Worm (Caenorhabditis elegans) whole organism, young adult: Measurements from ENCODE around the gene pqn-36.

Experiments
- B0019.2 ChIP-seq: fragments of 200-800 bp; sonication (Bioruptor generic); conservative IDR thresholded peaks from 2 replicates; pipeline ENCODE4 v1.3.6; 2022; ENCODE audit warnings: missing genetic modification reagents, missing genetic modification characterization, missing compliant biosample characterization
- C17E4.6 ChIP-seq: fragments of 200-800 bp; sonication (Bioruptor generic); IDR thresholded peaks from 2 replicates; pipeline ENCODE4 v1.3.6; 2022; ENCODE audit warnings: missing genetic modification reagents, missing genetic modification characterization, missing compliant biosample characterization
- F23B12.7 ChIP-seq: sonication (generic microtip); optimal IDR thresholded peaks from 2 replicates; lab custom pipeline; 2017; ENCODE audit warnings: missing genetic modification characterization, mild to moderate bottlenecking, missing compliant biosample characterization, antibody characterized with exemption, moderate library complexity; ENCODE audit not compliant: insufficient read depth
- K11D2.4 ChIP-seq: fragments of 200-800 bp; sonication (Bioruptor generic); IDR thresholded peaks from 2 replicates; pipeline ENCODE4 v1.3.6; 2022; ENCODE audit warnings: missing genetic modification reagents, missing genetic modification characterization, missing compliant biosample characterization
- K12H6.12 ChIP-seq: fragments of 200-800 bp; sonication (Bioruptor generic); optimal IDR thresholded peaks from 2 replicates; lab custom pipeline; 2018; ENCODE audit warnings: mild to moderate bottlenecking, missing genetic modification characterization, missing compliant biosample characterization
- T26A5.8 ChIP-seq: sonication (generic microtip); optimal IDR thresholded peaks from 2 replicates; lab custom pipeline; 2016; ENCODE audit warnings: missing genetic modification characterization, missing compliant biosample characterization
- Y56A3A.18 ChIP-seq: fragments of 200-800 bp; sonication (Bioruptor generic); IDR thresholded peaks from 2 replicates; pipeline ENCODE4 v1.3.6; 2022; ENCODE audit warnings: missing genetic modification reagents, missing genetic modification characterization, missing compliant biosample characterization
- Y79H2A.3 ChIP-seq: fragments of 200-800 bp; sonication (Bioruptor generic); conservative IDR thresholded peaks from 2 replicates; pipeline ENCODE4 v1.3.6; 2022; ENCODE audit warnings: missing genetic modification reagents, missing genetic modification characterization, missing compliant biosample characterization
- bed-1 ChIP-seq: fragments of 200-800 bp; sonication (Bioruptor generic); IDR thresholded peaks from 2 replicates; pipeline ENCODE4 v1.3.6; 2022; ENCODE audit warnings: missing genetic modification reagents, missing genetic modification characterization, missing compliant biosample characterization
- ceh-27 ChIP-seq: fragments of 200-800 bp; sonication (Bioruptor generic); optimal IDR thresholded peaks from 2 replicates; lab custom pipeline; 2018; ENCODE audit warnings: mild to moderate bottlenecking, missing genetic modification characterization, moderate library complexity, missing compliant biosample characterization
- ceh-58 ChIP-seq: fragments of 200-800 bp; sonication (Bioruptor generic); IDR thresholded peaks from 2 replicates; pipeline ENCODE4 v1.3.6; 2022; ENCODE audit warnings: missing genetic modification characterization, missing compliant biosample characterization
- egrh-3 ChIP-seq: fragments of 200-800 bp; sonication (Bioruptor generic); IDR thresholded peaks from 2 replicates; pipeline ENCODE4 v1.3.6; 2022; ENCODE audit warnings: missing genetic modification reagents, missing genetic modification characterization, missing compliant biosample characterization
- ets-4 ChIP-seq: fragments of 200-800 bp; sonication (Bioruptor generic); optimal IDR thresholded peaks from 2 replicates; lab custom pipeline; 2018; ENCODE audit warnings: mild to moderate bottlenecking, missing genetic modification characterization, missing compliant biosample characterization
- fkh-3 ChIP-seq: sonication (generic microtip); optimal IDR thresholded peaks from 2 replicates; lab custom pipeline; 2016; ENCODE audit warnings: mild to moderate bottlenecking, missing genetic modification characterization, missing compliant biosample characterization
- hmg-1.2 ChIP-seq: fragments of 200-800 bp; sonication (Bioruptor generic); IDR thresholded peaks from 2 replicates; pipeline ENCODE4 v1.3.6; 2022; ENCODE audit warnings: missing genetic modification reagents, missing genetic modification characterization, missing compliant biosample characterization
- let-526 ChIP-seq: fragments of 200-800 bp; sonication (Bioruptor generic); IDR thresholded peaks from 2 replicates; pipeline ENCODE4 v1.3.6; 2022; ENCODE audit warnings: missing genetic modification reagents, missing genetic modification characterization, missing compliant biosample characterization
- lin-40 ChIP-seq: sonication (generic microtip); optimal IDR thresholded peaks from 2 replicates; lab custom pipeline; 2016; ENCODE audit warnings: missing genetic modification characterization, mild to moderate bottlenecking, missing compliant biosample characterization, missing genotype, missing genetic modification reagents
- lir-1 ChIP-seq: fragments of 200-800 bp; sonication (Bioruptor generic); conservative IDR thresholded peaks from 2 replicates; pipeline ENCODE4 v1.3.6; 2022; ENCODE audit warnings: missing genetic modification reagents, missing genetic modification characterization, missing compliant biosample characterization
- lsy-27 ChIP-seq: sonication (generic microtip); optimal IDR thresholded peaks from 2 replicates; lab custom pipeline; 2017; ENCODE audit warnings: missing genetic modification characterization, mild to moderate bottlenecking, missing compliant biosample characterization, antibody characterized with exemption, missing genotype, borderline replicate concordance; ENCODE audit not compliant: insufficient read depth
- madf-6 ChIP-seq: fragments of 200-800 bp; sonication (Bioruptor generic); IDR thresholded peaks from 2 replicates; pipeline ENCODE4 v1.3.6; 2022; ENCODE audit warnings: missing genetic modification reagents, missing genetic modification characterization, missing compliant biosample characterization
- mes-4 ChIP-seq: sonication (generic microtip); optimal IDR thresholded peaks from 2 replicates; lab custom pipeline; 2016; ENCODE audit warnings: missing genotype, missing genetic modification characterization, missing compliant biosample characterization
- nfya-2 ChIP-seq: fragments of 200-800 bp; sonication (Bioruptor generic); IDR thresholded peaks from 2 replicates; pipeline ENCODE4 v1.3.6; 2022; ENCODE audit warnings: missing genetic modification reagents, missing genetic modification characterization, missing compliant biosample characterization
- nhr-120 ChIP-seq: fragments of 200-800 bp; sonication (Bioruptor generic); IDR thresholded peaks from 2 replicates; pipeline ENCODE4 v1.3.6; 2022; ENCODE audit warnings: missing genetic modification characterization, missing compliant biosample characterization
- nhr-80 ChIP-seq: sonication (generic microtip); optimal IDR thresholded peaks from 2 replicates; lab custom pipeline; 2016; ENCODE audit warnings: missing genetic modification characterization, missing compliant biosample characterization
- nhr-90 ChIP-seq: sonication (generic microtip); optimal IDR thresholded peaks from 2 replicates; lab custom pipeline; 2016; ENCODE audit warnings: missing genotype, mild to moderate bottlenecking, missing genetic modification characterization, missing compliant biosample characterization
- rpc-1 ChIP-seq, 2 experiments: fragments of 150-350 bp in 1 of 2; sonication (generic microtip) in 1 of 2; optimal IDR thresholded peaks; 2 replicates each; lab custom pipeline; 2014 to 2018; ENCODE audit warnings: missing biosample characterization in 1 of 2, missing genetic modification characterization in 1 of 2, missing genetic modification reagents in 1 of 2, missing genotype in 1 of 2
- snpc-1.1 ChIP-seq: sonication (generic microtip); optimal IDR thresholded peaks from 2 replicates; lab custom pipeline; 2017; ENCODE audit warnings: missing genetic modification characterization, mild to moderate bottlenecking, missing compliant biosample characterization, antibody characterized with exemption, moderate library complexity, missing genotype, missing genetic modification reagents; ENCODE audit not compliant: insufficient read depth
- snpc-1.3 ChIP-seq: sonication (generic microtip); optimal IDR thresholded peaks from 2 replicates; lab custom pipeline; 2017; ENCODE audit warnings: missing genetic modification characterization, mild to moderate bottlenecking, missing compliant biosample characterization, antibody characterized with exemption, moderate library complexity, missing genotype, missing genetic modification reagents; ENCODE audit not compliant: insufficient read depth
- snpc-3.4 ChIP-seq: sonication (generic microtip); optimal IDR thresholded peaks from 2 replicates; lab custom pipeline; 2017; ENCODE audit warnings: missing genetic modification characterization, mild to moderate bottlenecking, missing compliant biosample characterization, antibody characterized with exemption, moderate library complexity, missing genotype, missing genetic modification reagents
- tbp1 ChIP-seq: fragments of 200-800 bp; sonication (Bioruptor generic); optimal IDR thresholded peaks from 2 replicates; lab custom pipeline; 2018; ENCODE audit warnings: mild to moderate bottlenecking, missing genetic modification characterization, missing compliant biosample characterization
- tbx-9 ChIP-seq: sonication (generic microtip); optimal IDR thresholded peaks from 2 replicates; lab custom pipeline; 2016; ENCODE audit warnings: borderline replicate concordance, missing genetic modification characterization, inconsistent platforms, missing compliant biosample characterization
- unc-130 ChIP-seq: sonication (generic microtip); optimal IDR thresholded peaks from 2 replicates; lab custom pipeline; 2016; ENCODE audit warnings: missing genetic modification reagents, missing genetic modification characterization, missing compliant biosample characterization
- xnd-1 ChIP-seq: sonication (generic microtip); optimal IDR thresholded peaks from 2 replicates; lab custom pipeline; 2016; ENCODE audit warnings: missing genotype, missing genetic modification reagents, missing genetic modification characterization, missing compliant biosample characterization
- ztf-22 ChIP-seq: fragments of 200-800 bp; sonication (Bioruptor generic); optimal IDR thresholded peaks from 2 replicates; lab custom pipeline; 2018; ENCODE audit warnings: mild to moderate bottlenecking, missing genetic modification characterization, moderate library complexity, missing compliant biosample characterization
- ztf-25 ChIP-seq: fragments of 200-800 bp; sonication (Bioruptor generic); IDR thresholded peaks from 2 replicates; pipeline ENCODE4 v1.3.6; 2022; ENCODE audit warnings: missing genetic modification reagents, missing genetic modification characterization, missing compliant biosample characterization
- ztf-26 ChIP-seq: sonication (generic microtip); optimal IDR thresholded peaks from 2 replicates; lab custom pipeline; 2017; ENCODE audit warnings: missing genetic modification characterization, missing compliant biosample characterization
- ztf-3 ChIP-seq: fragments of 200-800 bp; sonication (Bioruptor generic); optimal IDR thresholded peaks from 2 replicates; lab custom pipeline; 2018; ENCODE audit warnings: mild to moderate bottlenecking, missing genetic modification characterization, missing compliant biosample characterization

Gene pqn-36

DNA sequence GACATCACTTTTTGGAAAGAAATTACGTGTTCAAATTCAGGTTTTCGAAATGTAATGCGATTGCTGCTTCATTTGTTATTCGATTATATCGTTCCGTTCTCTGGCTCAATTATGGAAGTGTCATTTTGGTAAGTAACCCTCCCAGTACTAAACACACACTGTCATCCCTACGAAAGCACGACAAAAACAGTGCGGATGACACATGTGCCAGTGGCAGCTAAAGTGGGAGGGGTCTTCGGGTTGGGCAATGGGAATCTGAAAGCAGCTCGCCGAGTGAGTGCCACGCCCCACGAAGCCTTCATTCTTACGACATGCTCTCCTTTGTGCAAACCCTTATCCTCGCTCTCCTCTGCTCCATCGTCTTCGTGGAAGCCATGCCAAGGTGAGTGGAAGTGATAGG, 18.2 kb upstream of the pqn-36 start, which contains the start of gene flp-32:
TSS of gene flp-32 (plus strand) at position 301 of the 400 bp plus-strand sequence.
- TF ChIP-seq K12H6.12 (tag; lab: Kevin White, UChicago) (no peak), fkh-3 (tag; lab: Kevin White, UChicago) (no peak), snpc-1.3 (tag; lab: Kevin White, UChicago) (no peak), egrh-3 (no peak), nfya-2 (GFP tag; lab: Robert Waterston, UW) (no peak), hmg-1.2 (no peak), nhr-120 (GFP tag; lab: Robert Waterston, UW) (no peak), tbp1 (GFP tag; lab: Kevin White, UChicago) (no peak), K11D2.4 (GFP tag; lab: Robert Waterston, UW) (no peak), snpc-1.1 (tag; lab: Kevin White, UChicago) (no peak), F23B12.7 (tag; lab: Kevin White, UChicago) (no peak), Y56A3A.18 (no peak), ztf-3 (GFP tag; lab: Kevin White, UChicago) (no peak), let-526 (GFP tag; lab: Robert Waterston, UW) (no peak), lir-1 (GFP tag; lab: Robert Waterston, UW) (no peak)
- TF ChIP-seq, all 124 proteins: peak for 0

DNA sequence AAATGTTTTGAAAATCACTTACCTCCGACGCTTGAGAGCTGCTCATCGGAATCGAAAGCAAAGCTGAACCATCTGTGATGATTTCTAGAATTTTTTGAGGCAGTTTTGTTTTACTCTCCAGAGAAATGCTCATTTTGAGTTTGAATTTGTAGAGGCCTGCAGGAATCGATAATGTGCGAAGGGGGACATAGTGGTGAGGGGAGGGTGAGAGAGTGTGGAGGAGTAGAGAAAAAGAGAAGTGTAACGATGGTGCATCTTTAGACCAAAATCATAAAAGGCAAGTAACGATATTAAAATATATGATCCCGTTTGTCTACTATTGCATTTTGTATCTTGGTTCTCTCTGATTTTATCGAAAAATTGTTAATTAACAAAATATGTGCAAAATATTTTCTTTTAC, 15.7 kb upstream of the pqn-36 start, which contains the start of gene blos-8:
TSS of gene blos-8 (minus strand) at position 216 of the 400 bp plus-strand sequence.
- TF ChIP-seq ztf-25 (GFP tag; lab: Robert Waterston, UW) (no peak), madf-6 (GFP tag; lab: Robert Waterston, UW) (no peak), mes-4 (tag; lab: Kevin White, UChicago) (no peak), lin-40 (tag; lab: Kevin White, UChicago) (no peak), nhr-80 (tag; lab: Kevin White, UChicago) (no peak), let-526 (GFP tag; lab: Robert Waterston, UW) (no peak), ztf-26 (no peak), nhr-90 (tag; lab: Kevin White, UChicago) (no peak), ceh-27 (GFP tag; lab: Kevin White, UChicago) (no peak), ceh-58 (GFP tag; lab: Robert Waterston, UW) (no peak), rpc-1 (optimal IDR thresholded peaks at IDR 0.05; lab: Kevin White, UChicago) (no peak), rpc-1 (tag; optimal IDR thresholded peaks at IDR 0.05; lab: Kevin White, UChicago) (no peak)

DNA sequence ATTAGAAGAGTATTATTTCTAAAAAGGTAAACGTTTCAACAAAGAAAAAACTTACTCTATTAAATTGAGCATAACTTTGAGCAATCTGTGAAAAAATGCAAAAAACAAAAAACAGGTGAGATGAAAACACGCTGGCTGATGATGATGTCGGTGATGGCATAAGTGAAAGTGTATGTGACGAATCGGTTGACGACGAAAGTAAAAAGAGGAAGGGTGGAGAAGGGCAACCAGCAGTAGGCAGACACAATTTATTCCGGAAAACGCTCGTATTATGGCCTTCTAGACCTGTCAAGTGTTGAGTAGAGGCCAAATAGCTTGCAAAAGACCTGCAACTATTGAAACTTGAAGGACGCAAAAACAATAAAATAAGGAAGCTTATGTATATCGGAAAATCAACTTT, 12.6 kb upstream of the pqn-36 start, which contains the start of gene nas-13:
TSS of gene nas-13 (minus strand) at position 323 of the 400 bp plus-strand sequence.
- no peak for TF ChIP-seq unc-130
- TF ChIP-seq tbx-9 (tag; lab: Kevin White, UChicago): no peak
- no peak for TF ChIP-seq lir-1 (GFP tag; lab: Robert Waterston, UW)
- TF ChIP-seq hmg-1.2: no peak
- TF ChIP-seq ztf-22 (GFP tag; lab: Kevin White, UChicago): no peak
- no peak for TF ChIP-seq lsy-27 (tag; lab: Kevin White, UChicago)
- TF ChIP-seq B0019.2 (GFP tag; lab: Robert Waterston, UW): no peak
- TF ChIP-seq ets-4 (GFP tag; lab: Kevin White, UChicago): no peak
- TF ChIP-seq Y79H2A.3 (GFP tag; lab: Robert Waterston, UW): no peak
- TF ChIP-seq ztf-26: no peak
- TF ChIP-seq fkh-3 (tag; lab: Kevin White, UChicago): no peak
- no peak for TF ChIP-seq snpc-1.1 (tag; lab: Kevin White, UChicago)
- no peak for TF ChIP-seq snpc-3.4 (tag; lab: Kevin White, UChicago)
- TF ChIP-seq xnd-1: no peak
- TF ChIP-seq bed-1 (GFP tag; lab: Robert Waterston, UW): no peak
- no peak for TF ChIP-seq T26A5.8 (tag; lab: Kevin White, UChicago)
- TF ChIP-seq C17E4.6 (GFP tag; lab: Robert Waterston, UW): no peak
